Worm (Caenorhabditis elegans) whole organism, L3 larva: ENCODE results near the gene F15H10.10.

Experiments used
- nfya-1 ChIP-seq: sonication (generic microtip); optimal IDR thresholded peaks from 2 replicates; lab custom pipeline; 2017; ENCODE audit warnings: missing genetic modification characterization, mild to moderate bottlenecking, missing compliant biosample characterization, antibody characterized with exemption, moderate library complexity; ENCODE audit not compliant: insufficient read depth
- ztf-11 ChIP-seq: fragments of 150-350 bp; optimal IDR thresholded peaks from 2 replicates; lab custom pipeline; 2014; ENCODE audit warnings: missing biosample characterization, missing genetic modification characterization

ce11 chrV:10440723-10441122, 23.9 kb upstream of the F15H10.10 start, which contains the start of gene snf-10:
- TF ChIP-seq ztf-11 (tag; lab: Kevin White, UChicago) (no peak), nfya-1 (tag; lab: Kevin White, UChicago) (no peak)
